Fruit fly (Drosophila melanogaster): ENCODE results near the gene vir-1.

- TF ChIP-seq CG8478 (optimal IDR thresholded peaks at IDR 0.05) (no peak), pan (optimal IDR thresholded peaks at IDR 0.05) (no peak)
Observed at dm6 chr2L:12445743-12446142, 22.5 kb upstream of the vir-1 start, which contains the start of gene Oatp33Ea.

Measured in whole organism.